Fruit fly (Drosophila melanogaster) whole organism, embryonic: Measurements from ENCODE around the gene CG8051.

Experiments used
- CG42726 ChIP-seq: fragments of 200-800 bp; sonication (Bioruptor generic); IDR thresholded peaks from 2 replicates; pipeline ENCODE4 v1.3.6; 2022; ENCODE audit warnings: missing biosample characterization, missing genetic modification characterization; ENCODE audit not compliant: partially characterized antibody
- H15 ChIP-seq: fragments of 200-800 bp; sonication (Bioruptor generic); IDR thresholded peaks from 3 replicates; pipeline ENCODE4 v1.3.6; 2022; ENCODE audit warnings: missing biosample characterization, missing genetic modification characterization
- bbx ChIP-seq: fragments of 200-800 bp; sonication (Bioruptor generic); IDR thresholded peaks from 2 replicates; pipeline ENCODE4 v1.3.6; 2022; ENCODE audit warnings: missing biosample characterization, missing genetic modification characterization; ENCODE audit not compliant: partially characterized antibody
- wor ChIP-seq: fragments of 200-800 bp; sonication (Bioruptor generic); IDR thresholded peaks from 2 replicates; pipeline ENCODE4 v1.3.6; 2022; ENCODE audit warnings: missing biosample characterization, missing genetic modification characterization

dm6 chrX:19299367-19299766, 8.4 kb downstream of the CG8051 start:
- TF ChIP-seq H15 (GFP tag; lab: Robert Waterston, UW) = no peak
- no peak for TF ChIP-seq CG42726
- no peak for TF ChIP-seq bbx (GFP tag; lab: Robert Waterston, UW)
- no peak for TF ChIP-seq wor
